Worm (Caenorhabditis elegans) whole organism, young adult: ENCODE results near the gene rnh-1.1.

ENCODE experiments used
- B0035.1 ChIP-seq: sonication (generic microtip); optimal IDR thresholded peaks from 2 replicates; lab custom pipeline; 2016; ENCODE audit warnings: missing genetic modification characterization, mild to moderate bottlenecking, missing compliant biosample characterization, missing genotype, missing genetic modification reagents
- B0336.3 ChIP-seq: fragments of 200-800 bp; sonication (Bioruptor generic); IDR thresholded peaks from 2 replicates; pipeline ENCODE4 v1.3.6; 2022; ENCODE audit warnings: missing genetic modification characterization, missing compliant biosample characterization
- C17E4.6 ChIP-seq: fragments of 200-800 bp; sonication (Bioruptor generic); IDR thresholded peaks from 2 replicates; pipeline ENCODE4 v1.3.6; 2022; ENCODE audit warnings: missing genetic modification reagents, missing genetic modification characterization, missing compliant biosample characterization
- F33H1.4 ChIP-seq: fragments of 200-800 bp; sonication (Bioruptor generic); IDR thresholded peaks from 2 replicates; pipeline ENCODE4 v1.3.6; 2022; ENCODE audit warnings: missing genetic modification reagents, missing genetic modification characterization, missing compliant biosample characterization
- F55B11.4 ChIP-seq: sonication (generic microtip); optimal IDR thresholded peaks from 2 replicates; lab custom pipeline; 2016; ENCODE audit warnings: missing compliant biosample characterization, missing genetic modification characterization, borderline replicate concordance; ENCODE audit not compliant: insufficient read depth
- K11D2.4 ChIP-seq: fragments of 200-800 bp; sonication (Bioruptor generic); IDR thresholded peaks from 2 replicates; pipeline ENCODE4 v1.3.6; 2022; ENCODE audit warnings: missing genetic modification reagents, missing genetic modification characterization, missing compliant biosample characterization
- T26A5.8 ChIP-seq: sonication (generic microtip); optimal IDR thresholded peaks from 2 replicates; lab custom pipeline; 2016; ENCODE audit warnings: missing genetic modification characterization, missing compliant biosample characterization
- Y56A3A.18 ChIP-seq: fragments of 200-800 bp; sonication (Bioruptor generic); IDR thresholded peaks from 2 replicates; pipeline ENCODE4 v1.3.6; 2022; ENCODE audit warnings: missing genetic modification reagents, missing genetic modification characterization, missing compliant biosample characterization
- Y79H2A.3 ChIP-seq: fragments of 200-800 bp; sonication (Bioruptor generic); conservative IDR thresholded peaks from 2 replicates; pipeline ENCODE4 v1.3.6; 2022; ENCODE audit warnings: missing genetic modification reagents, missing genetic modification characterization, missing compliant biosample characterization
- Y95B8A.8 ChIP-seq: fragments of 200-800 bp; sonication (Bioruptor generic); IDR thresholded peaks from 2 replicates; pipeline ENCODE4 v1.3.6; 2022; ENCODE audit warnings: missing genetic modification reagents, missing genetic modification characterization, missing compliant biosample characterization
- aptf-2 ChIP-seq: fragments of 200-800 bp; sonication (Bioruptor generic); conservative IDR thresholded peaks from 2 replicates; pipeline ENCODE4 v1.3.6; 2022; ENCODE audit warnings: missing genetic modification reagents, missing genetic modification characterization, missing compliant biosample characterization
- aptf-3 ChIP-seq: fragments of 200-800 bp; sonication (Bioruptor generic); IDR thresholded peaks from 2 replicates; pipeline ENCODE4 v1.3.6; 2022; ENCODE audit warnings: missing genetic modification characterization, missing compliant biosample characterization
- atf-7 ChIP-seq: sonication (generic microtip); optimal IDR thresholded peaks from 2 replicates; lab custom pipeline; 2017; ENCODE audit warnings: mild to moderate bottlenecking, missing genetic modification characterization, missing compliant biosample characterization
- ccch-3 ChIP-seq: fragments of 200-800 bp; sonication (Bioruptor generic); optimal IDR thresholded peaks from 2 replicates; lab custom pipeline; 2018; ENCODE audit warnings: mild to moderate bottlenecking, missing genetic modification characterization, missing compliant biosample characterization
- ceh-100 ChIP-seq: fragments of 200-800 bp; sonication (Bioruptor generic); IDR thresholded peaks from 2 replicates; pipeline ENCODE4 v1.3.6; 2022; ENCODE audit warnings: missing genetic modification reagents, missing genetic modification characterization, missing compliant biosample characterization
- ceh-40 ChIP-seq: fragments of 200-800 bp; sonication (Bioruptor generic); IDR thresholded peaks from 2 replicates; pipeline ENCODE4 v1.3.6; 2022; ENCODE audit warnings: missing genetic modification characterization, missing compliant biosample characterization
- ceh-79 ChIP-seq: sonication (generic microtip); optimal IDR thresholded peaks from 2 replicates; lab custom pipeline; 2017; ENCODE audit warnings: mild to moderate bottlenecking, missing genetic modification characterization, missing compliant biosample characterization
- die-1 ChIP-seq: sonication (generic microtip); optimal IDR thresholded peaks from 2 replicates; lab custom pipeline; 2016; ENCODE audit warnings: missing genotype, mild to moderate bottlenecking, missing genetic modification characterization, missing compliant biosample characterization
- dpff-1 ChIP-seq: sonication (generic microtip); optimal IDR thresholded peaks from 2 replicates; lab custom pipeline; 2017; ENCODE audit warnings: mild to moderate bottlenecking, missing genetic modification characterization, missing compliant biosample characterization
- gei-17 ChIP-seq: fragments of 200-800 bp; sonication (Bioruptor generic); optimal IDR thresholded peaks from 2 replicates; lab custom pipeline; 2018; ENCODE audit warnings: mild to moderate bottlenecking, missing genetic modification characterization, missing compliant biosample characterization
- hmg-20 ChIP-seq: fragments of 200-800 bp; sonication (Bioruptor generic); IDR thresholded peaks from 2 replicates; pipeline ENCODE4 v1.3.6; 2022; ENCODE audit warnings: missing genetic modification reagents, missing genetic modification characterization, missing compliant biosample characterization
- let-607 ChIP-seq, 2 experiments: fragments of 200-800 bp in 1 of 2; sonication (Bioruptor generic) in 1 of 2; sonication (generic microtip) in 1 of 2; optimal IDR thresholded peaks; 2 replicates each; lab custom pipeline; 2016 to 2018; ENCODE audit warnings: mild to moderate bottlenecking in 2 of 2, missing compliant biosample characterization in 2 of 2, missing genetic modification characterization in 2 of 2, moderate library complexity in 2 of 2, missing genotype in 1 of 2
- lin-26 ChIP-seq: fragments of 200-800 bp; sonication (Bioruptor generic); IDR thresholded peaks from 2 replicates; pipeline ENCODE4 v1.3.6; 2022; ENCODE audit warnings: missing genetic modification reagents, missing genetic modification characterization, missing compliant biosample characterization
- madf-6 ChIP-seq: fragments of 200-800 bp; sonication (Bioruptor generic); IDR thresholded peaks from 2 replicates; pipeline ENCODE4 v1.3.6; 2022; ENCODE audit warnings: missing genetic modification reagents, missing genetic modification characterization, missing compliant biosample characterization
- pbrm-1 ChIP-seq: fragments of 200-800 bp; sonication (Bioruptor generic); IDR thresholded peaks from 2 replicates; pipeline ENCODE4 v1.3.6; 2022; ENCODE audit warnings: missing genetic modification reagents, missing genetic modification characterization, missing compliant biosample characterization
- sea-2 ChIP-seq: fragments of 200-800 bp; sonication (Bioruptor generic); IDR thresholded peaks from 2 replicates; pipeline ENCODE4 v1.3.6; 2022; ENCODE audit warnings: missing genetic modification characterization, missing compliant biosample characterization
- snpc-3.4 ChIP-seq: sonication (generic microtip); optimal IDR thresholded peaks from 2 replicates; lab custom pipeline; 2017; ENCODE audit warnings: missing genetic modification characterization, mild to moderate bottlenecking, missing compliant biosample characterization, antibody characterized with exemption, moderate library complexity, missing genotype, missing genetic modification reagents
- somi-1 ChIP-seq: fragments of 200-800 bp; sonication (Bioruptor generic); optimal IDR thresholded peaks from 2 replicates; lab custom pipeline; 2018; ENCODE audit warnings: mild to moderate bottlenecking, missing genetic modification characterization, missing compliant biosample characterization
- tbx-9 ChIP-seq: sonication (generic microtip); optimal IDR thresholded peaks from 2 replicates; lab custom pipeline; 2016; ENCODE audit warnings: borderline replicate concordance, missing genetic modification characterization, inconsistent platforms, missing compliant biosample characterization
- tlf-1 ChIP-seq: fragments of 200-800 bp; sonication (Bioruptor generic); optimal IDR thresholded peaks from 2 replicates; lab custom pipeline; 2018; ENCODE audit warnings: mild to moderate bottlenecking, missing genetic modification characterization, missing compliant biosample characterization
- unc-130 ChIP-seq: sonication (generic microtip); optimal IDR thresholded peaks from 2 replicates; lab custom pipeline; 2016; ENCODE audit warnings: missing genetic modification reagents, missing genetic modification characterization, missing compliant biosample characterization
- zfh-2 ChIP-seq: fragments of 200-800 bp; sonication (Bioruptor generic); conservative IDR thresholded peaks from 2 replicates; pipeline ENCODE4 v1.3.6; 2022; ENCODE audit warnings: missing genetic modification reagents, missing genetic modification characterization, missing compliant biosample characterization
- zim-3 ChIP-seq: sonication (generic microtip); optimal IDR thresholded peaks from 2 replicates; lab custom pipeline; 2017; ENCODE audit warnings: mild to moderate bottlenecking, missing genetic modification characterization, moderate library complexity, missing compliant biosample characterization

Gene rnh-1.1

ce11 chrII:7562616-7563015 lies 37.1 kb downstream of the rnh-1.1 start:
- TF ChIP-seq tbx-9 (no peak), snpc-3.4 (tag; lab: Kevin White, UChicago) (no peak), Y56A3A.18 (GFP tag; lab: Robert Waterston, UW) (no peak), Y95B8A.8 (GFP tag; lab: Robert Waterston, UW) (no peak), ceh-79 (tag; lab: Kevin White, UChicago) (no peak), Y79H2A.3 (no peak), lin-26 (GFP tag; lab: Robert Waterston, UW) (no peak)
- TF ChIP-seq, all 124 proteins: peak for 0

ce11 chrII:7570305-7570704 lies 44.8 kb downstream of the rnh-1.1 start, which contains the start of gene F35D2.3:
F35D2.3 (plus strand) TSS chrII:7570605.
- no peak for TF ChIP-seq C17E4.6 (GFP tag; lab: Robert Waterston, UW)
- TF ChIP-seq, all 124 proteins: peak for 0

ce11 chrII:7570820-7571219 lies 45.3 kb downstream of the rnh-1.1 start:
- no peak for TF ChIP-seq gei-17
- no peak for TF ChIP-seq aptf-2
- TF ChIP-seq dpff-1 (tag; lab: Kevin White, UChicago) = no peak
- no peak for TF ChIP-seq die-1
- no peak for TF ChIP-seq ceh-100 (GFP tag; lab: Robert Waterston, UW)
- TF ChIP-seq ccch-3 (GFP tag; lab: Kevin White, UChicago) = no peak
- no peak for TF ChIP-seq sea-2 (GFP tag; lab: Robert Waterston, UW)
- no peak for TF ChIP-seq hmg-20 (GFP tag; lab: Robert Waterston, UW)
- TF ChIP-seq madf-6 (GFP tag; lab: Robert Waterston, UW) = no peak
- no peak for TF ChIP-seq K11D2.4 (GFP tag; lab: Robert Waterston, UW)
- no peak for TF ChIP-seq zfh-2
- no peak for TF ChIP-seq B0035.1 (tag; lab: Kevin White, UChicago)
- no peak for TF ChIP-seq pbrm-1 (GFP tag; lab: Robert Waterston, UW)
- no peak for TF ChIP-seq B0336.3
- no peak for TF ChIP-seq unc-130 (GFP tag; lab: Kevin White, UChicago)

ce11 chrII:7574143-7574542 lies 48.6 kb downstream of the rnh-1.1 start, which contains the start of gene F35D2.2:
F35D2.2 (plus strand) TSS chrII:7574443.
- no peak for TF ChIP-seq F33H1.4 (GFP tag; lab: Robert Waterston, UW)
- no peak for TF ChIP-seq atf-7 (tag; lab: Kevin White, UChicago)

ce11 chrII:7575614-7576013 lies 50.1 kb downstream of the rnh-1.1 start, which contains the start of gene F35D2.1:
F35D2.1 (plus strand) TSS chrII:7575914.
- TF ChIP-seq let-607 (tag; optimal IDR thresholded peaks at IDR 0.05; lab: Kevin White, UChicago) (no peak), zim-3 (tag; lab: Kevin White, UChicago) (no peak), F55B11.4 (tag; lab: Kevin White, UChicago) (no peak), aptf-3 (GFP tag; lab: Robert Waterston, UW) (no peak), T26A5.8 (tag; lab: Kevin White, UChicago) (no peak), B0336.3 (no peak), ceh-40 (GFP tag; lab: Robert Waterston, UW) (no peak), somi-1 (GFP tag; lab: Kevin White, UChicago) (no peak), unc-130 (GFP tag; lab: Kevin White, UChicago) (no peak), tlf-1 (no peak)
